Fruit fly (Drosophila melanogaster) whole organism, embryonic: ENCODE results near the gene Grl62c.

Source experiments
- BEAF-32 ChIP-seq: fragments of 200-800 bp; sonication (Bioruptor generic); optimal IDR thresholded peaks from 3 replicates; lab custom pipeline; 2017; ENCODE audit warnings: missing biosample characterization, missing genetic modification characterization, mild to moderate bottlenecking, moderate library complexity, missing genetic modification reagents
- C15 ChIP-seq: fragments of 200-800 bp; sonication (Bioruptor generic); IDR thresholded peaks from 3 replicates; pipeline ENCODE4 v1.3.6; 2022; ENCODE audit warnings: missing biosample characterization, missing genetic modification characterization
- CG10209 ChIP-seq: fragments of 200-800 bp; sonication (Bioruptor generic); optimal IDR thresholded peaks from 3 replicates; lab custom pipeline; 2017; ENCODE audit warnings: missing biosample characterization, mild to moderate bottlenecking, missing genetic modification characterization, missing genetic modification reagents
- CG11398 ChIP-seq: fragments of 200-800 bp; sonication (Bioruptor generic); optimal IDR thresholded peaks from 2 replicates; lab custom pipeline; 2016; ENCODE audit warnings: missing biosample characterization, missing genetic modification characterization
- CG11456 ChIP-seq: fragments of 200-800 bp; sonication (Bioruptor generic); IDR thresholded peaks from 3 replicates; pipeline ENCODE4 v1.3.6; 2022; ENCODE audit warnings: missing biosample characterization, missing genetic modification characterization
- CG12071 ChIP-seq: fragments of 200-800 bp; sonication (Bioruptor generic); optimal IDR thresholded peaks from 3 replicates; lab custom pipeline; 2018; ENCODE audit warnings: missing biosample characterization, mild to moderate bottlenecking, missing genetic modification characterization
- CG12155 ChIP-seq: fragments of 200-800 bp; sonication (Bioruptor generic); optimal IDR thresholded peaks from 3 replicates; lab custom pipeline; 2016; ENCODE audit warnings: missing biosample characterization, missing genetic modification characterization
- CG12219 ChIP-seq: fragments of 200-800 bp; sonication (Bioruptor generic); optimal IDR thresholded peaks from 3 replicates; lab custom pipeline; 2018; ENCODE audit warnings: missing biosample characterization, mild to moderate bottlenecking, missing genetic modification characterization
- CG13287 ChIP-seq: fragments of 200-800 bp; sonication (Bioruptor generic); IDR thresholded peaks from 2 replicates; pipeline ENCODE4 v1.3.6; 2022; ENCODE audit warnings: missing biosample characterization, missing genetic modification characterization; ENCODE audit not compliant: partially characterized antibody
- CG14014 ChIP-seq: fragments of 200-800 bp; sonication (Bioruptor generic); IDR thresholded peaks from 2 replicates; pipeline ENCODE4 v1.3.6; 2022; ENCODE audit warnings: missing biosample characterization, missing genetic modification characterization
- CG15514 ChIP-seq: fragments of 200-800 bp; sonication (Bioruptor generic); optimal IDR thresholded peaks from 3 replicates; lab custom pipeline; 2017; ENCODE audit warnings: missing biosample characterization, missing genetic modification characterization, mild to moderate bottlenecking, moderate library complexity, missing genetic modification reagents
- CG1647 ChIP-seq: fragments of 200-800 bp; sonication (Bioruptor generic); optimal IDR thresholded peaks from 3 replicates; lab custom pipeline; 2016; ENCODE audit warnings: missing biosample characterization, missing genetic modification characterization
- CG17912 ChIP-seq: fragments of 200-800 bp; sonication (Bioruptor generic); optimal IDR thresholded peaks from 2 replicates; lab custom pipeline; 2018; ENCODE audit warnings: missing biosample characterization, mild to moderate bottlenecking, missing genetic modification characterization
- CG18476 ChIP-seq: fragments of 200-800 bp; sonication (Bioruptor generic); optimal IDR thresholded peaks from 2 replicates; lab custom pipeline; 2016; ENCODE audit warnings: missing biosample characterization, mild to moderate bottlenecking, missing genetic modification characterization
- CG2678 ChIP-seq: fragments of 200-800 bp; sonication (Bioruptor generic); optimal IDR thresholded peaks from 3 replicates; lab custom pipeline; 2019; ENCODE audit warnings: missing biosample characterization, mild to moderate bottlenecking, missing genetic modification characterization, moderate library complexity
- CG32532 ChIP-seq: fragments of 200-800 bp; sonication (Bioruptor generic); IDR thresholded peaks from 2 replicates; pipeline ENCODE4 v1.3.6; 2022; ENCODE audit warnings: missing biosample characterization, missing genetic modification characterization
- CG6654 ChIP-seq: fragments of 200-800 bp; sonication (Bioruptor generic); optimal IDR thresholded peaks from 2 replicates; lab custom pipeline; 2017; ENCODE audit warnings: missing biosample characterization, mild to moderate bottlenecking, missing genetic modification characterization
- CG6791 ChIP-seq: fragments of 200-800 bp; sonication (Bioruptor generic); IDR thresholded peaks from 3 replicates; pipeline ENCODE4 v1.3.6; 2022; ENCODE audit warnings: missing biosample characterization, missing genetic modification characterization; ENCODE audit not compliant: partially characterized antibody
- CG6813 ChIP-seq: fragments of 200-800 bp; sonication (Bioruptor generic); optimal IDR thresholded peaks from 2 replicates; lab custom pipeline; 2017; ENCODE audit warnings: missing biosample characterization, missing genetic modification characterization, mild to moderate bottlenecking, moderate library complexity, missing genetic modification reagents
- CG7928 ChIP-seq: fragments of 200-800 bp; sonication (Bioruptor generic); optimal IDR thresholded peaks from 2 replicates; lab custom pipeline; 2017; ENCODE audit warnings: missing biosample characterization, mild to moderate bottlenecking, missing genetic modification characterization
- CG8089 ChIP-seq: fragments of 200-800 bp; sonication (Bioruptor generic); optimal IDR thresholded peaks from 3 replicates; lab custom pipeline; 2016; ENCODE audit warnings: missing biosample characterization, missing genetic modification characterization
- CG8388 ChIP-seq: fragments of 200-800 bp; sonication (Bioruptor generic); optimal IDR thresholded peaks from 2 replicates; lab custom pipeline; 2019; ENCODE audit warnings: missing biosample characterization, mild to moderate bottlenecking, missing genetic modification characterization, moderate library complexity
- CG9609 ChIP-seq: fragments of 200-800 bp; sonication (Bioruptor generic); optimal IDR thresholded peaks from 3 replicates; lab custom pipeline; 2016; ENCODE audit warnings: missing biosample characterization, missing genetic modification characterization
- CkIIα-i1 ChIP-seq: fragments of 200-800 bp; sonication (Bioruptor generic); IDR thresholded peaks from 2 replicates; pipeline ENCODE4 v1.3.6; 2022; ENCODE audit warnings: missing biosample characterization, missing genetic modification characterization
- Ets65A ChIP-seq: fragments of 200-800 bp; sonication (Bioruptor generic); peaks from one replicate; lab custom pipeline; 2016; ENCODE audit warnings: missing biosample characterization, missing genetic modification characterization
- Fer2 ChIP-seq: fragments of 200-800 bp; sonication (Bioruptor generic); optimal IDR thresholded peaks from 2 replicates; lab custom pipeline; 2018; ENCODE audit warnings: missing biosample characterization, mild to moderate bottlenecking, missing genetic modification characterization, moderate library complexity
- Jarid2 ChIP-seq: fragments of 200-800 bp; sonication (Bioruptor generic); optimal IDR thresholded peaks from 3 replicates; lab custom pipeline; 2017; ENCODE audit warnings: mild to moderate bottlenecking, missing biosample characterization, missing genetic modification reagents, missing genetic modification characterization
- Lpt ChIP-seq: fragments of >200 bp; optimal IDR thresholded peaks from 2 replicates; lab custom pipeline; 2018; ENCODE audit warnings: missing biosample characterization, missing genetic modification characterization
- Rfx ChIP-seq: fragments of 200-800 bp; sonication (Bioruptor generic); IDR thresholded peaks from 2 replicates; pipeline ENCODE4 v1.3.6; 2022; ENCODE audit warnings: missing biosample characterization, missing genetic modification characterization
- Sox100B ChIP-seq: fragments of 200-800 bp; sonication (Bioruptor generic); optimal IDR thresholded peaks from 3 replicates; lab custom pipeline; 2018; ENCODE audit warnings: missing biosample characterization, mild to moderate bottlenecking, missing genetic modification characterization
- bowl ChIP-seq: fragments of 200-800 bp; sonication (Bioruptor generic); IDR thresholded peaks from 2 replicates; pipeline ENCODE4 v1.3.6; 2022; ENCODE audit warnings: missing biosample characterization, missing genetic modification characterization
- crc ChIP-seq: fragments of 200-800 bp; sonication (Bioruptor generic); optimal IDR thresholded peaks from 2 replicates; lab custom pipeline; 2016; ENCODE audit warnings: missing biosample characterization, missing genetic modification characterization
- dimm ChIP-seq: fragments of 200-800 bp; sonication (Bioruptor generic); IDR thresholded peaks from 2 replicates; pipeline ENCODE4 v1.3.6; 2022; ENCODE audit warnings: missing biosample characterization, missing genetic modification characterization
- gcm2 ChIP-seq: fragments of 200-800 bp; sonication (Bioruptor generic); optimal IDR thresholded peaks from 2 replicates; lab custom pipeline; 2016; ENCODE audit warnings: missing biosample characterization, missing genetic modification characterization
- her ChIP-seq: fragments of 200-800 bp; sonication (Bioruptor generic); optimal IDR thresholded peaks from 2 replicates; lab custom pipeline; 2016; ENCODE audit warnings: missing biosample characterization, missing genetic modification characterization
- ind ChIP-seq: fragments of 200-800 bp; sonication (Bioruptor generic); optimal IDR thresholded peaks from 3 replicates; lab custom pipeline; 2016; ENCODE audit warnings: missing biosample characterization, missing genetic modification characterization
- nau ChIP-seq: fragments of 200-800 bp; sonication (Bioruptor generic); optimal IDR thresholded peaks from 3 replicates; lab custom pipeline; 2017; ENCODE audit warnings: missing biosample characterization, mild to moderate bottlenecking, missing genetic modification characterization, missing genetic modification reagents
- nerfin-1 ChIP-seq: fragments of 200-800 bp; sonication (Bioruptor generic); optimal IDR thresholded peaks from 3 replicates; lab custom pipeline; 2019; ENCODE audit warnings: missing biosample characterization, mild to moderate bottlenecking, missing genetic modification characterization, moderate library complexity
- nom ChIP-seq: fragments of 200-800 bp; sonication (Bioruptor generic); optimal IDR thresholded peaks from 2 replicates; lab custom pipeline; 2017; ENCODE audit warnings: missing biosample characterization, missing genetic modification characterization, mild to moderate bottlenecking, moderate library complexity, missing genetic modification reagents
- rib ChIP-seq: fragments of 200-800 bp; sonication (Bioruptor generic); IDR thresholded peaks from 2 replicates; pipeline ENCODE4 v1.3.6; 2022; ENCODE audit warnings: missing biosample characterization, missing genetic modification characterization
- row ChIP-seq: fragments of 200-800 bp; sonication (Bioruptor generic); IDR thresholded peaks from 3 replicates; pipeline ENCODE4 v1.3.6; 2022; ENCODE audit warnings: missing biosample characterization, missing genetic modification characterization
- salm ChIP-seq: fragments of 200-800 bp; sonication (Bioruptor generic); optimal IDR thresholded peaks from 2 replicates; lab custom pipeline; 2018; ENCODE audit warnings: missing biosample characterization, mild to moderate bottlenecking, missing genetic modification characterization
- slbo ChIP-seq: fragments of 200-800 bp; sonication (Bioruptor generic); IDR thresholded peaks from 2 replicates; pipeline ENCODE4 v1.3.6; 2022; ENCODE audit warnings: missing biosample characterization, missing genetic modification characterization
- slp2 ChIP-seq: fragments of 200-800 bp; sonication (Bioruptor generic); optimal IDR thresholded peaks from 2 replicates; lab custom pipeline; 2016; ENCODE audit warnings: missing biosample characterization, missing genetic modification characterization
- so ChIP-seq: fragments of 200-800 bp; sonication (Bioruptor generic); IDR thresholded peaks from 3 replicates; pipeline ENCODE4 v1.3.6; 2022; ENCODE audit warnings: missing biosample characterization, missing genetic modification characterization
- sr ChIP-seq: fragments of 200-800 bp; sonication (Bioruptor generic); IDR thresholded peaks from 3 replicates; pipeline ENCODE4 v1.3.6; 2022; ENCODE audit warnings: missing biosample characterization, missing genetic modification characterization
- tin ChIP-seq: fragments of 200-800 bp; sonication (Bioruptor generic); optimal IDR thresholded peaks from 3 replicates; lab custom pipeline; 2016; ENCODE audit warnings: missing biosample characterization, missing genetic modification characterization
- vfl ChIP-seq: fragments of 200-800 bp; sonication (Bioruptor generic); optimal IDR thresholded peaks from 2 replicates; lab custom pipeline; 2016; ENCODE audit warnings: missing biosample characterization, missing genetic modification characterization
- zf30C ChIP-seq: fragments of 200-800 bp; sonication (Bioruptor generic); optimal IDR thresholded peaks from 3 replicates; lab custom pipeline; 2018; ENCODE audit warnings: missing biosample characterization, mild to moderate bottlenecking, missing genetic modification characterization

Grl62c gene

DNA sequence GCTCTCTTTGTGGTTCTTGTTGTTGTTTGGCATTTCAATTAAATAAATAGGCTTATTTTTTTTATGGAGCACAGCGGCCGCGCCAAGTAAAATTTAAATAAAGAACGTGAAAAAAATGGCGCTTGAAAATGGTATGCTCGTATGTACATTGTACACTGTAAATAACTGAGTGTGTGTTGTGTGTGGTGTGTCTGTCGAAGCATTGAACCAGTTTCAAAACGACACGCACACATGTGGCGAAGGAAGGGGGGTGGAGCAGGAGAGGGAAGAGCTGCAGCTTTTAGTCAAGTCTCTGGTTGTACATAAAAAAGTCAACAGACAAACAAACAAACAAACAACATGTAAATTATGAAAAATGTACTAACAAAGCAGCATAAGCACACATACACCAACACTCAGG is 22.1 kb upstream of the Grl62c start (continued):
- no peak for TF ChIP-seq CG1647 (GFP tag; lab: Kevin White, UChicago)
- no peak for TF ChIP-seq Jarid2 (GFP tag; lab: Kevin White, UChicago)
- TF ChIP-seq CG13287, result no peak
- peak; percentile 32 for TF ChIP-seq Sox100B (GFP tag; lab: Kevin White, UChicago)
- peak; percentile 6 for TF ChIP-seq slp2
- no peak for TF ChIP-seq so (GFP tag; lab: Robert Waterston, UW)
- no peak for TF ChIP-seq bowl (GFP tag; lab: Robert Waterston, UW)
- TF ChIP-seq vfl (GFP tag; lab: Kevin White, UChicago), result no peak
- TF ChIP-seq CG8089, result no peak
- TF ChIP-seq CG12071, result peak; percentile 21
- TF ChIP-seq nau (GFP tag; lab: Kevin White, UChicago), result peak; percentile 16
- 0 out of 2 replicates have a peak, but pooled peaks have one; percentile 26 for TF ChIP-seq CG14014
- TF ChIP-seq CG12219 (GFP tag; lab: Kevin White, UChicago), result peak; percentile 15
- peak; percentile 29 for TF ChIP-seq CG6813 (GFP tag; lab: Kevin White, UChicago)
- TF ChIP-seq rib (GFP tag; lab: Robert Waterston, UW), result no peak
- peak; percentile 50 for TF ChIP-seq CG2678 (tag; lab: Kevin White, UChicago)
- no peak for TF ChIP-seq row (GFP tag; lab: Robert Waterston, UW)
- no peak for TF ChIP-seq CG11398 (GFP tag; lab: Kevin White, UChicago)
- no peak for TF ChIP-seq Fer2 (tag; lab: Kevin White, UChicago)
- TF ChIP-seq CG18476 (GFP tag; lab: Kevin White, UChicago), result no peak
- no peak for TF ChIP-seq CG8388

DNA sequence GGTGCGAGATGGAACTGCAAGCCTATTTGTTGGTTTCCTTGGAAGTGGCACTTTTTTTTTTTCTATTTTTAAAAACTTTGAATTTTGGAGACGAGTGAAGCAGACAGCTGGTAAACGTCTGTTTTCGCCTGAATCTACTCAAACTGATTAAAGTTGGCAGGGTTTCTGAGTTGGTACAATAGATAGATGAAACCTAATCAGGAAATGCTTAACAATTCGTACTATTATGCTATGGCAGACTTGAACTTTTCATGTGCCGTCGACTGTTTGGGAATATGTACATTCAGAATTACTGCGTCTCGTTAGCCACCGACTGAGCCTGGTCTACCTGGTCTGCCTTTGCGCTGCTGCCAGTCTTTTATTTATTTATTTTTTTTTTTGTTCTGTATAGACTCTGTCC is 21.2 kb upstream of the Grl62c start, which contains the start of gene CG42841:
CG42841 (minus strand) TSS at position 101 of the 400 bp plus-strand sequence.
- TF ChIP-seq tin, result no peak
- TF ChIP-seq CG11456, result no peak
- no peak for TF ChIP-seq nerfin-1 (tag; lab: Kevin White, UChicago)
- no peak for TF ChIP-seq sr (GFP tag; lab: Robert Waterston, UW)
- no peak for TF ChIP-seq dimm (GFP tag; lab: Robert Waterston, UW)
- TF ChIP-seq BEAF-32 (GFP tag; lab: Kevin White, UChicago), result no peak
- TF ChIP-seq CkIIα-i1 (GFP tag; lab: Robert Waterston, UW), result no peak
- TF ChIP-seq CG17912 (GFP tag; lab: Kevin White, UChicago), result no peak
- TF ChIP-seq crc (GFP tag; lab: Kevin White, UChicago), result no peak
- TF ChIP-seq nom (GFP tag; lab: Kevin White, UChicago), result no peak
- TF ChIP-seq, all 482 proteins: peak for 0

dm6 chr3L:2021858-2022257 is 4.9 kb upstream of the Grl62c start, which contains the start of gene Grl62a:
Grl62a (minus strand) TSS chr3L:2021958.
- TF ChIP-seq CG12155 (GFP tag; lab: Kevin White, UChicago), result no peak
- no peak for TF ChIP-seq CG7928 (GFP tag; lab: Kevin White, UChicago)
- no peak for TF ChIP-seq zf30C
- no peak for TF ChIP-seq ind (GFP tag; lab: Kevin White, UChicago)
- TF ChIP-seq CG15514 (GFP tag; lab: Kevin White, UChicago), result no peak
- no peak for TF ChIP-seq Lpt (GFP tag; lab: Kevin White, UChicago)

dm6 chr3L:2023291-2023690 is 3.5 kb upstream of the Grl62c start, which contains the start of gene Grl62b:
Grl62b (minus strand) TSS chr3L:2023391.
- TF ChIP-seq CG9609 (GFP tag; lab: Kevin White, UChicago), result no peak
- no peak for TF ChIP-seq CG6791 (GFP tag; lab: Robert Waterston, UW)
- TF ChIP-seq bowl (GFP tag; lab: Robert Waterston, UW), result no peak
- no peak for TF ChIP-seq C15 (GFP tag; lab: Robert Waterston, UW)
- no peak for TF ChIP-seq slbo (GFP tag; lab: Robert Waterston, UW)
- no peak for TF ChIP-seq gcm2
- TF ChIP-seq Rfx (GFP tag; lab: Robert Waterston, UW), result no peak
- no peak for TF ChIP-seq CG32532 (GFP tag; lab: Robert Waterston, UW)
- no peak for TF ChIP-seq salm
- no peak for TF ChIP-seq CG10209 (GFP tag; lab: Kevin White, UChicago)
- no peak for TF ChIP-seq her (GFP tag; lab: Kevin White, UChicago)
- TF ChIP-seq CG6654, result no peak
- no peak for TF ChIP-seq Ets65A (GFP tag; lab: Kevin White, UChicago)
